Fruit fly (Drosophila melanogaster) whole organism, wandering third instar larva: ENCODE results near the gene CG43815.

ENCODE experiments used
- Abd-B ChIP-seq: fragments of >200 bp; optimal IDR thresholded peaks from 2 replicates; lab custom pipeline; 2017; ENCODE audit warnings: missing biosample characterization, missing genetic modification characterization
- CG32264 ChIP-seq: fragments of 200-800 bp; sonication (Bioruptor generic); optimal IDR thresholded peaks from 2 replicates; lab custom pipeline; 2016; ENCODE audit warnings: missing biosample characterization, missing genetic modification characterization
- CG9705 ChIP-seq: fragments of 200-800 bp; sonication (Bioruptor generic); optimal IDR thresholded peaks from 2 replicates; lab custom pipeline; 2018; ENCODE audit warnings: missing biosample characterization, mild to moderate bottlenecking, missing genetic modification characterization
- CrebA ChIP-seq: fragments of 200-800 bp; sonication (Bioruptor generic); optimal IDR thresholded peaks from 2 replicates; lab custom pipeline; 2016; ENCODE audit warnings: missing biosample characterization, mild to moderate bottlenecking, missing genetic modification characterization, borderline replicate concordance
- Dfd ChIP-seq: fragments of >200 bp; optimal IDR thresholded peaks from 2 replicates; lab custom pipeline; 2017; ENCODE audit warnings: missing biosample characterization, missing genetic modification characterization
- Dif ChIP-seq: fragments of 200-275, 200-300 bp; sonication (Bioruptor generic); optimal IDR thresholded peaks from 2 replicates; lab custom pipeline; 2018; ENCODE audit warnings: missing biosample characterization, missing genetic modification characterization; ENCODE audit not compliant: partially characterized antibody
- GATAd ChIP-seq: sonication (Bioruptor generic); optimal IDR thresholded peaks from 2 replicates; lab custom pipeline; 2016; ENCODE audit warnings: missing biosample characterization, missing genetic modification characterization
- HLH106 ChIP-seq: fragments of 200-800 bp; optimal IDR thresholded peaks from 3 replicates; lab custom pipeline; 2019; ENCODE audit warnings: missing biosample characterization, mild to moderate bottlenecking, missing genetic modification characterization, moderate library complexity
- Hnf4 ChIP-seq: fragments of 200-800 bp; sonication (Bioruptor generic); optimal IDR thresholded peaks from 2 replicates; lab custom pipeline; 2016; ENCODE audit warnings: missing biosample characterization, mild to moderate bottlenecking, missing genetic modification characterization
- Hr78 ChIP-seq: fragments of >200 bp; optimal IDR thresholded peaks from 2 replicates; lab custom pipeline; 2017; ENCODE audit warnings: missing biosample characterization, missing genetic modification characterization
- Hr83 ChIP-seq: fragments of 200-300 bp; sonication (Bioruptor generic); optimal IDR thresholded peaks from 2 replicates; lab custom pipeline; 2016; ENCODE audit warnings: missing biosample characterization, mild to moderate bottlenecking, missing genetic modification characterization, moderate library complexity; ENCODE audit not compliant: poor library complexity, severe bottlenecking
- Jra ChIP-seq: sonication (Bioruptor generic); optimal IDR thresholded peaks from 2 replicates; lab custom pipeline; 2016; ENCODE audit warnings: missing biosample characterization, missing genetic modification characterization
- Mio ChIP-seq: sonication (Bioruptor generic); optimal IDR thresholded peaks from 2 replicates; lab custom pipeline; 2016; ENCODE audit warnings: missing biosample characterization, missing genetic modification characterization
- Myc ChIP-seq: fragments of >200 bp; optimal IDR thresholded peaks from 2 replicates; lab custom pipeline; 2017
- N ChIP-seq: fragments of >200 bp; optimal IDR thresholded peaks from 2 replicates; lab custom pipeline; 2018; ENCODE audit warnings: missing biosample characterization, missing external identifiers, missing genetic modification characterization
- OdsH ChIP-seq: fragments of 200-800 bp; sonication (Bioruptor generic); optimal IDR thresholded peaks from 2 replicates; lab custom pipeline; 2016; ENCODE audit warnings: missing biosample characterization, mild to moderate bottlenecking, missing genetic modification characterization
- Rel ChIP-seq, 2 experiments: fragments of 200-800 bp; sonication (Bioruptor generic) in 1 of 2; optimal IDR thresholded peaks; 2 replicates in 1 of 2; 3 replicates in 1 of 2; lab custom pipeline; 2016 to 2019; ENCODE audit warnings: mild to moderate bottlenecking in 2 of 2, missing biosample characterization in 2 of 2, missing genetic modification characterization in 2 of 2, moderate library complexity in 1 of 2
- Sp1 ChIP-seq: fragments of 200-800 bp; sonication (Bioruptor generic); optimal IDR thresholded peaks from 3 replicates; lab custom pipeline; 2019; ENCODE audit warnings: missing biosample characterization, mild to moderate bottlenecking, missing genetic modification characterization, moderate library complexity
- Vsx2 ChIP-seq: fragments of 200-300, 225-300 bp; sonication (Bioruptor generic); optimal IDR thresholded peaks from 2 replicates; lab custom pipeline; 2018; ENCODE audit warnings: missing biosample characterization, missing genetic modification characterization; ENCODE audit not compliant: partially characterized antibody
- br ChIP-seq: fragments of 200-800 bp; sonication (Bioruptor generic); optimal IDR thresholded peaks from 2 replicates; lab custom pipeline; 2016; ENCODE audit warnings: missing biosample characterization, missing genetic modification characterization
- brk ChIP-seq: fragments of 200-800 bp; sonication (Bioruptor generic); optimal IDR thresholded peaks from 2 replicates; lab custom pipeline; 2016; ENCODE audit warnings: missing biosample characterization, mild to moderate bottlenecking, missing genetic modification characterization
- dl ChIP-seq, 2 experiments: fragments of 175-275, 200-275 bp in 1 of 2; fragments of 200-275 bp in 1 of 2; sonication (Bioruptor generic); optimal IDR thresholded peaks; lab custom pipeline; 2018; ENCODE audit warnings: mild to moderate bottlenecking in 2 of 2, missing biosample characterization in 2 of 2, missing genetic modification characterization in 2 of 2, moderate library complexity in 2 of 2; ENCODE audit not compliant: partially characterized antibody in 2 of 2, insufficient read depth in 1 of 2
- dmrt93B ChIP-seq: fragments of 200-800 bp; sonication (Bioruptor generic); optimal IDR thresholded peaks from 2 replicates; lab custom pipeline; 2018; ENCODE audit warnings: missing biosample characterization, mild to moderate bottlenecking, missing genetic modification characterization
- dsf ChIP-seq: sonication (Bioruptor generic); optimal IDR thresholded peaks from 2 replicates; lab custom pipeline; 2016; ENCODE audit warnings: missing biosample characterization, missing genetic modification characterization, borderline replicate concordance
- ey ChIP-seq: fragments of 200-800 bp; sonication (Bioruptor generic); optimal IDR thresholded peaks from 2 replicates; lab custom pipeline; 2016; ENCODE audit warnings: missing biosample characterization, missing genetic modification characterization
- foxo ChIP-seq, 2 experiments: fragments of 200-800 bp; sonication (Bioruptor generic); optimal IDR thresholded peaks; 2 replicates in 1 of 2; 3 replicates in 1 of 2; lab custom pipeline; 2016 to 2017; ENCODE audit warnings: missing biosample characterization in 2 of 2, missing genetic modification characterization in 2 of 2
- fru ChIP-seq: fragments of 200-800 bp; sonication (Bioruptor generic); optimal IDR thresholded peaks from 3 replicates; lab custom pipeline; 2016; ENCODE audit warnings: missing biosample characterization, mild to moderate bottlenecking, missing genetic modification characterization
- h ChIP-seq: fragments of 200-800 bp; sonication (Bioruptor generic); optimal IDR thresholded peaks from 3 replicates; lab custom pipeline; 2016; ENCODE audit warnings: missing biosample characterization, mild to moderate bottlenecking, missing genetic modification characterization
- jim ChIP-seq: fragments of 175-275, 200-325 bp; sonication (Bioruptor generic); optimal IDR thresholded peaks from 2 replicates; lab custom pipeline; 2016; ENCODE audit warnings: missing biosample characterization, mild to moderate bottlenecking, missing genetic modification characterization
- lola ChIP-seq: fragments of >200 bp; optimal IDR thresholded peaks from 2 replicates; lab custom pipeline; 2017; ENCODE audit warnings: missing biosample characterization, missing genetic modification characterization
- pan ChIP-seq: fragments of >200 bp; optimal IDR thresholded peaks from 2 replicates; lab custom pipeline; 2017
- psq ChIP-seq: fragments of 200-800 bp; sonication (Bioruptor generic); optimal IDR thresholded peaks from 3 replicates; lab custom pipeline; 2017; ENCODE audit warnings: missing biosample characterization, mild to moderate bottlenecking, missing genetic modification characterization, moderate library complexity
- rgr ChIP-seq: fragments of 200-800 bp; sonication (Bioruptor generic); optimal IDR thresholded peaks from 3 replicates; lab custom pipeline; 2016; ENCODE audit warnings: missing biosample characterization, mild to moderate bottlenecking, missing genetic modification characterization
- sage ChIP-seq: fragments of 200-800 bp; sonication (Bioruptor generic); optimal IDR thresholded peaks from 2 replicates; lab custom pipeline; 2016; ENCODE audit warnings: missing biosample characterization, mild to moderate bottlenecking, missing genetic modification characterization
- sv ChIP-seq: fragments of 200-800 bp; sonication (Bioruptor generic); optimal IDR thresholded peaks from 3 replicates; lab custom pipeline; 2016; ENCODE audit warnings: missing biosample characterization, missing genetic modification characterization
- tai ChIP-seq: sonication (Bioruptor generic); optimal IDR thresholded peaks from 2 replicates; lab custom pipeline; 2016; ENCODE audit warnings: missing biosample characterization, missing genetic modification characterization
- usp ChIP-seq: fragments of >200 bp; optimal IDR thresholded peaks from 2 replicates; lab custom pipeline; 2017; ENCODE audit warnings: missing biosample characterization, missing genetic modification characterization
- woc ChIP-seq: sonication (Bioruptor generic); optimal IDR thresholded peaks from 2 replicates; lab custom pipeline; 2016; ENCODE audit warnings: missing biosample characterization, mild to moderate bottlenecking, missing genetic modification characterization

Gene CG43815

DNA sequence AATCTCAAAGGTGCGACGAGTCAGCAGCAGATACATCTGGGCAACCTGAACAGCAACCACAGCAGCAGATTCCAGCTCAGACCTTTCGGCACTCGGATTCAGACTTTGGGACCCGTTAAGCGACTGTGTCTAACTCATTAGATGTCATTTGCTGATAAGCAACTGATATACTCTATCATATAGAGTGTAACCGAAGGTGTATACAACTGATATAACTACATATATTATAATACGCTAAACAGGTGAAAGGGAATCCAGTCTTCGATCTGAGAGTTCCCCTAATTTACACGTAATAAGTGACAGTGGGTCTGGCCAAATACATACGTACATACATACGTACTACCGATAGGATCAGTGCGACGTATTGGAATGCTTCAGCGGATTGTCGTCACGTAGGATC is 25.4 kb upstream of the CG43815 start (continued):
- TF ChIP-seq OdsH (peak; percentile 15), usp (no peak), tai (GFP tag; lab: Kevin White, UChicago) (no peak), Myc (lab: Kevin White, UChicago) (no peak)

DNA sequence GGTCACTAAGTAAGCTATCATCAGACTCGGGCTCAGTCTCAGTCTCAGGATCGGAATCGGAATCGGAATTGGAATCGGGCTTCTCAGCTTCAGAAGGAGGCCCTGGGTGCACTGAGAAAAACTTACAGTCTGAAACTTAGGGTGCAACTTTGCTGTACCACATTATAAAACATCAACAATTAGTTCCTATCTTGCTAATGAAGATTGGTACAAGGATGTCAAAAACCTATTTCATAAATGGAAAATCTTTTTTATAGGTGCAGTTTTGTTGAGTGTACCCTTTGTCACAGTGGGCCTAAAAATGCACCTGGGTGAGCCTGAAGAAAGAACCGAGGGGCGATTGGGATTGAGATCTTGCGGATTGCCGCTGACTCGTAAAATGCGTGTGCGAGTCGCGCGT is 23.2 kb upstream of the CG43815 start:
- TF ChIP-seq Myc (lab: Kevin White, UChicago) (no peak), ey (GFP tag; lab: Kevin White, UChicago) (peak; percentile 54), lola (GFP tag; lab: Kevin White, UChicago) (no peak), N (GFP tag; lab: Kevin White, UChicago) (no peak), Hnf4 (GFP tag; lab: Kevin White, UChicago) (peak; percentile 69), Mio (no peak), Hr83 (GFP tag; lab: Kevin White, UChicago) (no peak), CrebA (GFP tag; lab: Kevin White, UChicago) (no peak), HLH106 (tag; lab: Kevin White, UChicago) (peak; percentile 71), Jra (GFP tag; lab: Kevin White, UChicago) (peak; percentile 51), sv (GFP tag; lab: Kevin White, UChicago) (no peak), fru (GFP tag; lab: Kevin White, UChicago) (peak; percentile 64), dl (GFP tag; optimal IDR thresholded peaks at IDR 0.05; lab: Kevin White, UChicago; ENCODE audit: insufficient read depth in 1 of 2, partially characterized antibody in 2 of 2) (no peak), pan (lab: Kevin White, UChicago) (no peak), usp (no peak), woc (GFP tag; lab: Kevin White, UChicago) (peak; percentile 18), rgr (GFP tag; lab: Kevin White, UChicago) (peak; percentile 50), dmrt93B (GFP tag; lab: Kevin White, UChicago) (peak; percentile 26), Hr78 (GFP tag; lab: Kevin White, UChicago) (no peak), br (GFP tag; lab: Kevin White, UChicago) (peak; percentile 71), GATAd (GFP tag; lab: Kevin White, UChicago) (no peak), OdsH (peak; percentile 63), foxo (GFP tag; optimal IDR thresholded peaks at IDR 0.05; lab: Kevin White, UChicago) (peak in 1 of 2 experiments; percentile 51), psq (GFP tag; lab: Kevin White, UChicago) (peak; percentile 26), Dif (GFP tag; lab: Kevin White, UChicago) (no peak), Sp1 (GFP tag; lab: Kevin White, UChicago) (peak; percentile 74), jim (GFP tag; lab: Kevin White, UChicago) (no peak), Abd-B (GFP tag; lab: Kevin White, UChicago) (no peak), dsf (GFP tag; lab: Kevin White, UChicago) (no peak), Vsx2 (GFP tag; lab: Kevin White, UChicago) (no peak), h (GFP tag; lab: Kevin White, UChicago) (peak; percentile 64), Rel (GFP tag; optimal IDR thresholded peaks at IDR 0.05; lab: Kevin White, UChicago) (no peak), Rel (tag; optimal IDR thresholded peaks at IDR 0.05; lab: Kevin White, UChicago) (no peak), sage (GFP tag; lab: Kevin White, UChicago) (no peak), CG9705 (GFP tag; lab: Kevin White, UChicago) (no peak), Dfd (no peak), tai (GFP tag; lab: Kevin White, UChicago) (no peak), CG32264 (GFP tag; lab: Kevin White, UChicago) (no peak), brk (GFP tag; lab: Kevin White, UChicago) (no peak)

DNA sequence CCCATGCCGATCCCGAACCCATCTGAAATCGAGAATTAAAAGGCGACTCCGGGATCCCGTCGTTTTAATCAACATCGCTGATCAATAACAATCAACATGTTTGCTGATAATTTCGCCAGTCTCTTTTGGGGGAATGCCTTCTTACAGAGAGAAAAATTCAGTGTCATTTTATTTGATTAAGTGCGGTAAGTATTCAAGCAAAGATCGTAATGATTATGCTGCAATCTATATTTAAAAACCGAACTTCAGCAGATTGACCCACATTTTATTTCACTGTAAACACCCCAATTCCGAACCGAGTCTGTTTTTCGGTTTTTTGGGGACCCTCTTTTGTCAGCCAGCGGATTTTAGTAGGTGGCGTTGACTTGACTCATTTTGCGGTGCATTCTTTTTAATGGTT is 22.1 kb upstream of the CG43815 start:
- TF ChIP-seq sage (GFP tag; lab: Kevin White, UChicago), result no peak
- TF ChIP-seq ey (GFP tag; lab: Kevin White, UChicago), result peak; percentile 66
- no peak for TF ChIP-seq Myc (lab: Kevin White, UChicago)
- peak; percentile 64 for TF ChIP-seq fru (GFP tag; lab: Kevin White, UChicago)
- no peak for TF ChIP-seq CrebA (GFP tag; lab: Kevin White, UChicago)
- TF ChIP-seq Abd-B (GFP tag; lab: Kevin White, UChicago), result no peak
- peak; percentile 26 for TF ChIP-seq CG9705 (GFP tag; lab: Kevin White, UChicago)
- no peak for TF ChIP-seq Jra (GFP tag; lab: Kevin White, UChicago)
- TF ChIP-seq GATAd (GFP tag; lab: Kevin White, UChicago), result no peak
- no peak for TF ChIP-seq dl (GFP tag; optimal IDR thresholded peaks at IDR 0.05; lab: Kevin White, UChicago; ENCODE audit: insufficient read depth in 1 of 2, partially characterized antibody in 2 of 2)
- TF ChIP-seq dsf (GFP tag; lab: Kevin White, UChicago), result no peak
- peak; percentile 72 for TF ChIP-seq h (GFP tag; lab: Kevin White, UChicago)
- TF ChIP-seq dmrt93B (GFP tag; lab: Kevin White, UChicago), result peak; percentile 62
- TF ChIP-seq Vsx2 (GFP tag; lab: Kevin White, UChicago), result no peak
- peak; percentile 76 for TF ChIP-seq HLH106 (tag; lab: Kevin White, UChicago)
- no peak for TF ChIP-seq tai (GFP tag; lab: Kevin White, UChicago)
- TF ChIP-seq Hr78 (GFP tag; lab: Kevin White, UChicago), result no peak
- peak; percentile 33 for TF ChIP-seq psq (GFP tag; lab: Kevin White, UChicago)
- no peak for TF ChIP-seq lola (GFP tag; lab: Kevin White, UChicago)
- peak; percentile 59 for TF ChIP-seq Hnf4 (GFP tag; lab: Kevin White, UChicago)
- TF ChIP-seq pan (lab: Kevin White, UChicago), result no peak
- TF ChIP-seq Rel (GFP tag; optimal IDR thresholded peaks at IDR 0.05; lab: Kevin White, UChicago), result no peak
- TF ChIP-seq Rel (tag; optimal IDR thresholded peaks at IDR 0.05; lab: Kevin White, UChicago), result peak; percentile 31
- TF ChIP-seq rgr (GFP tag; lab: Kevin White, UChicago), result peak; percentile 61
- peak; percentile 30 for TF ChIP-seq woc (GFP tag; lab: Kevin White, UChicago)
- no peak for TF ChIP-seq jim (GFP tag; lab: Kevin White, UChicago)
- TF ChIP-seq Hr83 (GFP tag; lab: Kevin White, UChicago), result no peak
- TF ChIP-seq brk (GFP tag; lab: Kevin White, UChicago), result no peak
- no peak for TF ChIP-seq Mio
- TF ChIP-seq CG32264 (GFP tag; lab: Kevin White, UChicago), result peak; percentile 32
- peak; percentile 58 for TF ChIP-seq Sp1 (GFP tag; lab: Kevin White, UChicago)
- TF ChIP-seq br (GFP tag; lab: Kevin White, UChicago), result peak; percentile 68
- TF ChIP-seq foxo (GFP tag; optimal IDR thresholded peaks at IDR 0.05; lab: Kevin White, UChicago), result peak in 1 of 2 experiments; percentile 64
- TF ChIP-seq Dfd, result no peak
- TF ChIP-seq Dif (GFP tag; lab: Kevin White, UChicago), result no peak
- no peak for TF ChIP-seq usp
